Worm (Caenorhabditis elegans): ENCODE results near the gene lido-12.
A peak's percentile ranks its signal among the peaks of the same experiment; 100 is the strongest.

DNA sequence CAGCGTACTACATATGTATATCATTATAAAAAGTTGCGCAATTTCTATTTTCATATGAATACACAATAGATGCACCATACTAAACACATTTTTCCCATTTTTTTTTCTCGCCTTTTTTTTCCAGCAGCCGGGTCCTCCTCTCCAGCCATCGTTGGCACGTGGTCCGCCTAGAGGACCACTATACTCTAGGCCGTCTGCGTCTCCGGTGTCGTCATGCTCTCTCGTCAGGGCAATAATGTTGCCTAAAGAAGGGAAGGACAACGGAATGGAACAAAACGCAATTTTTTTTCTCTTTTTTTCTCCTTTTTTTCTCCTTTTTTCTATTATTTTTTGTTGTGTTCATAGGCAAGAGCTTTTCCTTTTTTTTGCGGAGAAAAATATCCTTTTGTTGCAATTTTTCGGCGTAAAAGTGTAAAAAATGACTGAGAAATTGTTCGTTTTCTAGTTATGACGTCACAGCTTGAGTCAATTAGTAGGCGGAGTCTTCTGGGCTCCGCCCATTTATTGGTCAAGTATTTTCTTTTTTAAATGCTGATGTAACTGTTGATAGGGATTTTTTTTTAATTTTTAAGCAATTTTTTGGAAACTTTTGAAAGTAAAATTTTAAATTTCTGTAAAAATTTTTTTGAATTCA lies 43.0 kb upstream of the lido-12 start:
- TF ChIP-seq lsy-2 (tag; optimal IDR thresholded peaks at IDR 0.05) (no peak), gmeb-1 (tag; optimal IDR thresholded peaks at IDR 0.05) (no peak), ama-1 (optimal IDR thresholded peaks at IDR 0.05) (no peak), lin-11 (tag; optimal IDR thresholded peaks at IDR 0.05) (peak; percentile 7), nhr-25 (tag; optimal IDR thresholded peaks at IDR 0.05) (no peak), ceh-82 (tag; optimal IDR thresholded peaks at IDR 0.05) (no peak)

Data from whole organism, L2 larva.